Worm (Caenorhabditis elegans): Measurements from ENCODE around the gene clec-191.

DNA sequence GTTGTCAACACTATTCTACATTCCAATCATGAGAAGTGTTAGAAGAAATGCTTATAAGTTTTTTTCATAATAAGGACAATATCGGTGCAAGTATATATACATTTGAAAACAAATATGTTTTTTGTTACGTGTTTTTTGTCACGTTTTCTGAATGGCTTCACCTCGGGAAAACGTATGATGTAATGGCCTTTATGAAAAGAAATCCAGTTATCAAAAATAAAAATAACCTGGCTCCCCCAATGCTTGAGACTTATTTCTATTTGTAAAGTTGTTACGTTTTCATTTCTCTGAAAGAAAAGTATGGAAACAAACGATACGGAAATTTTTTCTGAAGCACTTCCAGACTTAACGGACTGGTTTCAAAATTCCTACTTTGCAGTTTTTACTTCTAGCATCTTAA is 18.3 kb upstream of the clec-191 start, which contains the start of gene srz-72:
- no peak for TF ChIP-seq nhr-77 (tag; optimal IDR thresholded peaks at IDR 0.05)
- no peak for TF ChIP-seq elt-1 (tag; optimal IDR thresholded peaks at IDR 0.05)
- TF ChIP-seq egl-27 (tag; optimal IDR thresholded peaks at IDR 0.05) = no peak
- TF ChIP-seq nhr-11 (tag; optimal IDR thresholded peaks at IDR 0.05) = no peak
- no peak for TF ChIP-seq unc-39 (tag; optimal IDR thresholded peaks at IDR 0.05)
- TF ChIP-seq fkh-10 (GFP tag; optimal IDR thresholded peaks at IDR 0.05) = no peak
- no peak for TF ChIP-seq snpc-4 (tag; optimal IDR thresholded peaks at IDR 0.05)
- no peak for TF ChIP-seq unc-62 (GFP tag; optimal IDR thresholded peaks at IDR 0.05)
- no peak for TF ChIP-seq elt-3 (tag; optimal IDR thresholded peaks at IDR 0.05)
- TF ChIP-seq egl-5 (tag; optimal IDR thresholded peaks at IDR 0.05) = no peak
- TF ChIP-seq aly-2 (tag; optimal IDR thresholded peaks at IDR 0.05) = no peak
- TF ChIP-seq ceh-28 (tag; optimal IDR thresholded peaks at IDR 0.05) = no peak
- TF ChIP-seq skn-1 (tag; optimal IDR thresholded peaks at IDR 0.05) = no peak

All from whole organism, L3 larva.